Fruit fly (Drosophila melanogaster) whole organism, embryonic: ENCODE measurements around the gene nst.

Source experiments
- Atf6 ChIP-seq: fragments of 200-800 bp; sonication (Bioruptor generic); IDR thresholded peaks from 2 replicates; pipeline ENCODE4 v1.3.6; 2022; ENCODE audit warnings: missing biosample characterization, missing genetic modification characterization
- Bgb ChIP-seq: fragments of 200-800 bp; sonication (Bioruptor generic); IDR thresholded peaks from 2 replicates; pipeline ENCODE4 v1.3.6; 2022; ENCODE audit warnings: missing biosample characterization, missing genetic modification characterization; ENCODE audit not compliant: partially characterized antibody
- Blimp-1 ChIP-seq: fragments of 200-800 bp; sonication (Bioruptor generic); optimal IDR thresholded peaks from 3 replicates; lab custom pipeline; 2018; ENCODE audit warnings: missing biosample characterization, missing genetic modification characterization, mild to moderate bottlenecking, moderate library complexity, missing genetic modification reagents
- CG11247 ChIP-seq: fragments of 200-800 bp; sonication (Bioruptor generic); IDR thresholded peaks from 2 replicates; pipeline ENCODE4 v1.3.6; 2022; ENCODE audit warnings: missing biosample characterization, missing genetic modification characterization
- CG12071 ChIP-seq: fragments of 200-800 bp; sonication (Bioruptor generic); optimal IDR thresholded peaks from 3 replicates; lab custom pipeline; 2018; ENCODE audit warnings: missing biosample characterization, mild to moderate bottlenecking, missing genetic modification characterization
- CG12104 ChIP-seq: fragments of 200-800 bp; sonication (Bioruptor generic); optimal IDR thresholded peaks from 3 replicates; lab custom pipeline; 2016; ENCODE audit warnings: missing biosample characterization, missing genetic modification characterization
- CG12391 ChIP-seq: fragments of 200-800 bp; sonication (Bioruptor generic); optimal IDR thresholded peaks from 3 replicates; lab custom pipeline; 2018; ENCODE audit warnings: missing biosample characterization, mild to moderate bottlenecking, missing genetic modification characterization, moderate library complexity
- CG12769 ChIP-seq: fragments of 200-800 bp; sonication (Bioruptor generic); optimal IDR thresholded peaks from 2 replicates; lab custom pipeline; 2019; ENCODE audit warnings: missing biosample characterization, mild to moderate bottlenecking, missing genetic modification characterization, moderate library complexity
- CG13287 ChIP-seq: fragments of 200-800 bp; sonication (Bioruptor generic); IDR thresholded peaks from 2 replicates; pipeline ENCODE4 v1.3.6; 2022; ENCODE audit warnings: missing biosample characterization, missing genetic modification characterization; ENCODE audit not compliant: partially characterized antibody
- CG14965 ChIP-seq: fragments of 200-800 bp; sonication (Bioruptor generic); optimal IDR thresholded peaks from 2 replicates; lab custom pipeline; 2016; ENCODE audit warnings: missing biosample characterization, missing genetic modification characterization, borderline replicate concordance
- CG1603 ChIP-seq: fragments of 200-800 bp; sonication (Bioruptor generic); optimal IDR thresholded peaks from 2 replicates; lab custom pipeline; 2019; ENCODE audit warnings: missing biosample characterization, mild to moderate bottlenecking, missing genetic modification characterization, moderate library complexity
- CG17328 ChIP-seq: fragments of 200-800 bp; sonication (Bioruptor generic); IDR thresholded peaks from 2 replicates; pipeline ENCODE4 v1.3.6; 2022; ENCODE audit warnings: missing biosample characterization, missing genetic modification characterization
- CG17385 ChIP-seq: fragments of 200-800 bp; sonication (Bioruptor generic); optimal IDR thresholded peaks from 3 replicates; lab custom pipeline; 2018; ENCODE audit warnings: missing biosample characterization, mild to moderate bottlenecking, missing genetic modification characterization
- CG18262 ChIP-seq: fragments of 200-800 bp; optimal IDR thresholded peaks from 3 replicates; lab custom pipeline; 2019; ENCODE audit warnings: missing biosample characterization, mild to moderate bottlenecking, missing genetic modification characterization, moderate library complexity
- CG2875 ChIP-seq: fragments of 200-800 bp; sonication (Bioruptor generic); optimal IDR thresholded peaks from 2 replicates; lab custom pipeline; 2017; ENCODE audit warnings: missing biosample characterization, mild to moderate bottlenecking, missing genetic modification characterization, missing genetic modification reagents
- CG30403 ChIP-seq: fragments of 200-800 bp; sonication (Bioruptor generic); optimal IDR thresholded peaks from 3 replicates; lab custom pipeline; 2016; ENCODE audit warnings: missing biosample characterization, missing genetic modification characterization
- CG4328 ChIP-seq: fragments of 200-800 bp; sonication (Bioruptor generic); optimal IDR thresholded peaks from 3 replicates; lab custom pipeline; 2017; ENCODE audit warnings: missing biosample characterization, missing genetic modification reagents, missing genetic modification characterization
- CG4360 ChIP-seq: fragments of 200-800 bp; sonication (Bioruptor generic); IDR thresholded peaks from 2 replicates; pipeline ENCODE4 v1.3.6; 2022; ENCODE audit warnings: missing biosample characterization, missing genetic modification characterization
- CG8388 ChIP-seq: fragments of 200-800 bp; sonication (Bioruptor generic); optimal IDR thresholded peaks from 2 replicates; lab custom pipeline; 2019; ENCODE audit warnings: missing biosample characterization, mild to moderate bottlenecking, missing genetic modification characterization, moderate library complexity
- CG8944 ChIP-seq: fragments of 200-800 bp; sonication (Bioruptor generic); optimal IDR thresholded peaks from 3 replicates; lab custom pipeline; 2016; ENCODE audit warnings: missing biosample characterization, missing genetic modification characterization
- Dip2 ChIP-seq: fragments of 200-800 bp; sonication (Bioruptor generic); IDR thresholded peaks from 2 replicates; pipeline ENCODE4 v1.3.6; 2022; ENCODE audit warnings: missing biosample characterization, missing genetic modification characterization
- Elba2 ChIP-seq: fragments of 200-800 bp; sonication (Bioruptor generic); optimal IDR thresholded peaks from 3 replicates; lab custom pipeline; 2016; ENCODE audit warnings: missing biosample characterization, missing genetic modification characterization
- HLH54F ChIP-seq: fragments of 200-800 bp; sonication (Bioruptor generic); optimal IDR thresholded peaks from 3 replicates; lab custom pipeline; 2016; ENCODE audit warnings: missing biosample characterization, missing genetic modification characterization
- Hey ChIP-seq: fragments of 200-800 bp; sonication (Bioruptor generic); optimal IDR thresholded peaks from 3 replicates; lab custom pipeline; 2018; ENCODE audit warnings: missing biosample characterization, mild to moderate bottlenecking, missing genetic modification characterization
- Opbp ChIP-seq: fragments of 200-800 bp; sonication (Bioruptor generic); IDR thresholded peaks from 3 replicates; pipeline ENCODE4 v1.3.6; 2022; ENCODE audit warnings: missing biosample characterization, missing genetic modification characterization; ENCODE audit not compliant: partially characterized antibody
- Ptx1 ChIP-seq: fragments of 200-800 bp; sonication (Bioruptor generic); IDR thresholded peaks from 2 replicates; pipeline ENCODE4 v1.3.6; 2022; ENCODE audit warnings: missing biosample characterization, missing genetic modification characterization
- Rfx ChIP-seq: fragments of 200-800 bp; sonication (Bioruptor generic); IDR thresholded peaks from 2 replicates; pipeline ENCODE4 v1.3.6; 2022; ENCODE audit warnings: missing biosample characterization, missing genetic modification characterization
- ac ChIP-seq: fragments of 200-800 bp; sonication (Bioruptor generic); optimal IDR thresholded peaks from 3 replicates; lab custom pipeline; 2017; ENCODE audit warnings: missing biosample characterization, mild to moderate bottlenecking, missing genetic modification characterization
- amos ChIP-seq: fragments of 200-800 bp; sonication (Bioruptor generic); IDR thresholded peaks from 2 replicates; pipeline ENCODE4 v1.3.6; 2022; ENCODE audit warnings: missing biosample characterization, missing genetic modification characterization; ENCODE audit not compliant: partially characterized antibody
- aop ChIP-seq: fragments of 200-800 bp; sonication (Bioruptor generic); IDR thresholded peaks from 2 replicates; pipeline ENCODE4 v1.3.6; 2022; ENCODE audit warnings: missing biosample characterization, missing genetic modification characterization
- crp ChIP-seq, 2 experiments: fragments of 200-800 bp; sonication (Bioruptor generic); optimal IDR thresholded peaks; 2 replicates in 1 of 2; 3 replicates in 1 of 2; lab custom pipeline; 2017; ENCODE audit warnings: missing biosample characterization in 2 of 2, missing genetic modification characterization in 2 of 2, mild to moderate bottlenecking in 1 of 2, moderate library complexity in 1 of 2
- disco-r ChIP-seq: fragments of 200-800 bp; sonication (Bioruptor generic); optimal IDR thresholded peaks from 2 replicates; lab custom pipeline; 2016; ENCODE audit warnings: missing biosample characterization, missing genetic modification characterization
- dmrt99B ChIP-seq: fragments of 200-800 bp; sonication (Bioruptor generic); optimal IDR thresholded peaks from 2 replicates; lab custom pipeline; 2018; ENCODE audit warnings: missing biosample characterization, mild to moderate bottlenecking, missing genetic modification characterization, moderate library complexity
- eyg ChIP-seq: fragments of 200-800 bp; sonication (Bioruptor generic); optimal IDR thresholded peaks from 3 replicates; lab custom pipeline; 2016; ENCODE audit warnings: missing biosample characterization, missing genetic modification characterization
- fd96Cb ChIP-seq: fragments of 200-800 bp; sonication (Bioruptor generic); optimal IDR thresholded peaks from 2 replicates; lab custom pipeline; 2018; ENCODE audit warnings: missing biosample characterization, mild to moderate bottlenecking, missing genetic modification characterization, moderate library complexity
- gce ChIP-seq: fragments of 200-800 bp; sonication (Bioruptor generic); IDR thresholded peaks from 3 replicates; pipeline ENCODE4 v1.3.6; 2022; ENCODE audit warnings: missing biosample characterization, missing genetic modification characterization
- inv ChIP-seq: fragments of 200-800 bp; sonication (Bioruptor generic); IDR thresholded peaks from 2 replicates; pipeline ENCODE4 v1.3.6; 2022; ENCODE audit warnings: missing biosample characterization, missing genetic modification characterization; ENCODE audit not compliant: partially characterized antibody
- lola ChIP-seq, 3 experiments: fragments of >200 bp in 2 of 3; fragments of 200-800 bp in 1 of 3; sonication (Bioruptor generic) in 1 of 3; optimal IDR thresholded peaks; 2 replicates each; lab custom pipeline; 2017 to 2019; ENCODE audit warnings: missing biosample characterization in 3 of 3, missing genetic modification characterization in 3 of 3, mild to moderate bottlenecking in 1 of 3, moderate library complexity in 1 of 3
- mirr ChIP-seq: fragments of 200-800 bp; sonication (Bioruptor generic); optimal IDR thresholded peaks from 3 replicates; lab custom pipeline; 2018; ENCODE audit warnings: missing biosample characterization, mild to moderate bottlenecking, missing genetic modification characterization
- nerfin-2 ChIP-seq: fragments of 200-800 bp; sonication (Bioruptor generic); IDR thresholded peaks from 2 replicates; pipeline ENCODE4 v1.3.6; 2022; ENCODE audit warnings: missing biosample characterization, missing genetic modification characterization; ENCODE audit not compliant: partially characterized antibody
- nmo ChIP-seq: fragments of 200-800 bp; sonication (Bioruptor generic); optimal IDR thresholded peaks from 2 replicates; lab custom pipeline; 2018; ENCODE audit warnings: missing biosample characterization, mild to moderate bottlenecking, missing genetic modification characterization, moderate library complexity
- salm ChIP-seq: fragments of 200-800 bp; sonication (Bioruptor generic); optimal IDR thresholded peaks from 2 replicates; lab custom pipeline; 2018; ENCODE audit warnings: missing biosample characterization, mild to moderate bottlenecking, missing genetic modification characterization
- sim ChIP-seq: fragments of 200-800 bp; sonication (Bioruptor generic); IDR thresholded peaks from 2 replicates; pipeline ENCODE4 v1.3.6; 2022; ENCODE audit warnings: missing biosample characterization, missing genetic modification characterization
- so ChIP-seq: fragments of 200-800 bp; sonication (Bioruptor generic); IDR thresholded peaks from 3 replicates; pipeline ENCODE4 v1.3.6; 2022; ENCODE audit warnings: missing biosample characterization, missing genetic modification characterization
- sqz ChIP-seq: fragments of 200-800 bp; sonication (Bioruptor generic); optimal IDR thresholded peaks from 3 replicates; lab custom pipeline; 2018; ENCODE audit warnings: missing biosample characterization, mild to moderate bottlenecking, missing genetic modification characterization
- sug ChIP-seq: fragments of 200-800 bp; optimal IDR thresholded peaks from 2 replicates; lab custom pipeline; 2019; ENCODE audit warnings: missing biosample characterization, mild to moderate bottlenecking, missing genetic modification characterization, moderate library complexity
- tgo ChIP-seq: fragments of 200-800 bp; sonication (Bioruptor generic); IDR thresholded peaks from 3 replicates; pipeline ENCODE4 v1.3.6; 2022; ENCODE audit warnings: missing biosample characterization, missing genetic modification characterization
- tx ChIP-seq: fragments of 200-800 bp; sonication (Bioruptor generic); optimal IDR thresholded peaks from 2 replicates; lab custom pipeline; 2016; ENCODE audit warnings: missing biosample characterization, missing genetic modification characterization

nst gene

dm6 chr3L:12496428-12497344 lies 33.3 kb downstream of the nst start, which contains the start of gene CG10657 (continued):
- TF ChIP-seq CG8388 (GFP tag; lab: Kevin White, UChicago): no peak
- no peak for TF ChIP-seq Dip2 (GFP tag; lab: Robert Waterston, UW)
- TF ChIP-seq Opbp (GFP tag; lab: Robert Waterston, UW): peak; percentile 55; the same call in 1 of the 3 replicates
- TF ChIP-seq CG14965 (GFP tag; lab: Kevin White, UChicago): no peak
- no peak for TF ChIP-seq CG4328 (GFP tag; lab: Kevin White, UChicago)
- no peak for TF ChIP-seq Ptx1 (GFP tag; lab: Robert Waterston, UW)
- TF ChIP-seq amos: peak; percentile 24; the same call in 1 of the 2 replicates
- no peak for TF ChIP-seq CG30403
- no peak for TF ChIP-seq nerfin-2 (GFP tag; lab: Robert Waterston, UW)
- no peak for TF ChIP-seq CG18262 (tag; lab: Kevin White, UChicago)
- TF ChIP-seq Elba2 (GFP tag; lab: Kevin White, UChicago): no peak
- no peak for TF ChIP-seq crp (GFP tag; optimal IDR thresholded peaks at IDR 0.05; lab: Kevin White, UChicago)
- no peak for TF ChIP-seq CG1603 (tag; lab: Kevin White, UChicago)
- TF ChIP-seq sqz (GFP tag; lab: Kevin White, UChicago): no peak
- no peak for TF ChIP-seq Hey (tag; lab: Kevin White, UChicago)
- TF ChIP-seq CG17328 (GFP tag; lab: Robert Waterston, UW): no peak
- no peak for TF ChIP-seq eyg (GFP tag; lab: Kevin White, UChicago)
- TF ChIP-seq CG13287 (GFP tag; lab: Robert Waterston, UW): peak; percentile 30; the same call in 1 of the 2 replicates
- no peak for TF ChIP-seq lola (GFP tag; optimal IDR thresholded peaks at IDR 0.05; lab: Kevin White, UChicago)
- no peak for TF ChIP-seq dmrt99B (tag; lab: Kevin White, UChicago)
- no peak for TF ChIP-seq CG2875 (GFP tag; lab: Kevin White, UChicago)
- TF ChIP-seq CG12391 (tag; lab: Kevin White, UChicago): no peak
- peak; percentile 47 for TF ChIP-seq CG12769
- TF ChIP-seq Rfx (GFP tag; lab: Robert Waterston, UW): 0 out of 2 replicates have a peak, but pooled peaks have one; percentile 16
- no peak for TF ChIP-seq CG17385 (GFP tag; lab: Kevin White, UChicago)
- no peak for TF ChIP-seq ac
- no peak for TF ChIP-seq disco-r (GFP tag; lab: Kevin White, UChicago)
- no peak for TF ChIP-seq mirr
- no peak for TF ChIP-seq so
- no peak for TF ChIP-seq sug (tag; lab: Kevin White, UChicago)
- peak; percentile 48 for TF ChIP-seq Blimp-1 (GFP tag; lab: Kevin White, UChicago)
- TF ChIP-seq CG11247 (GFP tag; lab: Robert Waterston, UW): no peak
- TF ChIP-seq tgo (GFP tag; lab: Robert Waterston, UW): no peak
- TF ChIP-seq CG12104 (GFP tag; lab: Kevin White, UChicago): no peak
- TF ChIP-seq CG4360 (GFP tag; lab: Robert Waterston, UW): no peak
- no peak for TF ChIP-seq fd96Cb
- TF ChIP-seq HLH54F (GFP tag; lab: Kevin White, UChicago): no peak
- no peak for TF ChIP-seq tx (GFP tag; lab: Kevin White, UChicago)
- no peak for TF ChIP-seq Atf6 (GFP tag; lab: Robert Waterston, UW)
- 0 out of 2 replicates have a peak, but pooled peaks have one; percentile 32 for TF ChIP-seq sim (GFP tag; lab: Robert Waterston, UW)
- TF ChIP-seq aop: no peak
- no peak for TF ChIP-seq gce
- TF ChIP-seq nmo (GFP tag; lab: Kevin White, UChicago): no peak
- TF ChIP-seq CG12071 (GFP tag; lab: Kevin White, UChicago): no peak
- TF ChIP-seq salm (tag; lab: Kevin White, UChicago): no peak
- no peak for TF ChIP-seq inv (GFP tag; lab: Robert Waterston, UW)
- TF ChIP-seq CG8944 (GFP tag; lab: Kevin White, UChicago): no peak
- peak; percentile 50; the same call in 1 of the 2 replicates for TF ChIP-seq Bgb (GFP tag; lab: Robert Waterston, UW)
